Worm (Caenorhabditis elegans) whole organism, mixed stage, embryonic: ENCODE data around the gene Y57G11C.499.

ENCODE experiments used
- ceh-39 ChIP-seq: fragments of 150-350 bp; optimal IDR thresholded peaks from 2 replicates; lab custom pipeline; 2014; ENCODE audit warnings: missing biosample characterization, missing genetic modification characterization
- elt-1 ChIP-seq: sonication (generic microtip); optimal IDR thresholded peaks from 2 replicates; lab custom pipeline; 2017; ENCODE audit warnings: missing genetic modification characterization, mild to moderate bottlenecking, missing compliant biosample characterization, antibody characterized with exemption, moderate library complexity, borderline replicate concordance; ENCODE audit not compliant: insufficient read depth
- lin-13 ChIP-seq: fragments of 150-350 bp; optimal IDR thresholded peaks from 2 replicates; lab custom pipeline; 2014; ENCODE audit warnings: missing biosample characterization, missing genetic modification characterization
- mep-1 ChIP-seq: fragments of 150-350 bp; optimal IDR thresholded peaks from 2 replicates; lab custom pipeline; 2017; ENCODE audit warnings: missing biosample characterization, missing genetic modification reagents, missing genetic modification characterization, inconsistent platforms
- pha-4 ChIP-seq: fragments of 150-350 bp; optimal IDR thresholded peaks from 2 replicates; lab custom pipeline; 2018; ENCODE audit warnings: missing biosample characterization, missing genetic modification reagents, missing genetic modification characterization
- sptf-1 ChIP-seq: sonication (generic microtip); optimal IDR thresholded peaks from 2 replicates; lab custom pipeline; 2017; ENCODE audit warnings: mild to moderate bottlenecking, missing genetic modification characterization, moderate library complexity, missing compliant biosample characterization
- unc-120 ChIP-seq: sonication (generic microtip); optimal IDR thresholded peaks from 2 replicates; lab custom pipeline; 2017; ENCODE audit warnings: missing genetic modification characterization, missing compliant biosample characterization; ENCODE audit not compliant: poor library complexity, severe bottlenecking

DNA sequence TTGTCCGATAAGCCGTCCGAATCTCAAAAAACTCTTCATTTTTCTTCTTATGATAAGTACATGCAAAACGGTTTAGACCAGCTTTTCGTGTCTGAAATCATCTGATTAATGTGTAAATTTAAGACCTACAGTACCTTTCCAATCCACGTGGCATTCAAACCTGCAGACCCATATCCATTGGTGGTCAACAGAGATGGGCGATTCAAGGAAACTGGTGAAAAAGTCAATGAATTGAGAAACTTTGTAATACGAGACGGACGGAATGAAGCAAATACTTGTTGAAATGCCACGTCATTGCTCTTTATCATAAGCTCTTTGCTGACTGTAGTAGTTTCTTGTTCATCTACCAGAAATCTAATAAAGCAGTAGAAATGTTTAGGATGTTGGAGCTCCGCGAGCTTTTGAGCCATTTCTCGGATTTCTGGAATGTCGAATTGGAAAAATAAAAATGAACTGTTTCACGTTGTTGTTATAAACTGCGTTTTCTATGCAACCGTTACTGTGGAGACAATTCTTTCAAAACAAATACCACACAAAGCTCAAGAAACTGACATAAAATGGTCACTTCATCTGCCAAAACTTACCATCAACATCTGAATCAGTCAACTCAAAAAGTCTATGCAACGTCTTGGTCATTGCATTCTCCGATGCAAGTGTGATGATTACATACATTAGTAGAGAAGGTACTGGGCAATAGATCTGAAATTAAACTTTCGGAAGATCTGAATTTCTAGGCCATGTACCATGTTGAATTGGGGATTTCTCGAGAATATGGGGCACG lies 9.4 kb upstream of the Y57G11C.499 start:
- no peak for TF ChIP-seq lin-13 (tag; lab: Kevin White, UChicago)
- TF ChIP-seq elt-1 (tag; lab: Kevin White, UChicago), result no peak
- no peak for TF ChIP-seq sptf-1 (tag; lab: Kevin White, UChicago)
- no peak for TF ChIP-seq ceh-39
- no peak for TF ChIP-seq mep-1 (tag; lab: Kevin White, UChicago)
- TF ChIP-seq unc-120 (tag; lab: Kevin White, UChicago), result no peak
- TF ChIP-seq pha-4 (tag; lab: Kevin White, UChicago), result no peak
